Fruit fly (Drosophila melanogaster): ENCODE measurements around the gene GlcAT-S.

The GlcAT-S gene

dm6 chr2L:9598390-9598789, 17.9 kb upstream of the GlcAT-S start (continued):
- peak; percentile 75 for TF ChIP-seq fd96Cb (tag; optimal IDR thresholded peaks at IDR 0.05)
- no peak for TF ChIP-seq Nf-YC (tag; optimal IDR thresholded peaks at IDR 0.05)
- no peak for TF ChIP-seq abd-A (tag; optimal IDR thresholded peaks at IDR 0.05)
- no peak for TF ChIP-seq PHDP (tag; optimal IDR thresholded peaks at IDR 0.05)
- TF ChIP-seq Xbp1 (GFP tag; optimal IDR thresholded peaks at IDR 0.05): peak; percentile 54
- TF ChIP-seq CG3726 (GFP tag; IDR thresholded peaks at IDR 0.05): 0 out of 3 replicates have a peak, but pooled peaks have one; percentile 57
- no peak; the same call in 2 of the 3 replicates for TF ChIP-seq ase (GFP tag; IDR thresholded peaks at IDR 0.05)
- no peak for TF ChIP-seq CG9932 (GFP tag; IDR thresholded peaks at IDR 0.05)
- peak; percentile 76 for TF ChIP-seq nmo (GFP tag; optimal IDR thresholded peaks at IDR 0.05)
- TF ChIP-seq gsb-n (tag; optimal IDR thresholded peaks at IDR 0.05): peak; percentile 72
- TF ChIP-seq CG13424 (tag; optimal IDR thresholded peaks at IDR 0.05): peak; percentile 61
- TF ChIP-seq dmrt11E (tag; optimal IDR thresholded peaks at IDR 0.05): peak; percentile 92
- peak; percentile 86 for TF ChIP-seq CG15696 (tag; optimal IDR thresholded peaks at IDR 0.05)
- TF ChIP-seq usp (GFP tag; optimal IDR thresholded peaks at IDR 0.05): no peak
- peak; percentile 63; the same call in 3 of the 4 replicates for TF ChIP-seq Gug (GFP tag; IDR thresholded peaks at IDR 0.05)
- TF ChIP-seq HLH54F (GFP tag; optimal IDR thresholded peaks at IDR 0.05): no peak
- TF ChIP-seq C15 (GFP tag; IDR thresholded peaks at IDR 0.05): no peak
- no peak for TF ChIP-seq CG8089 (GFP tag; optimal IDR thresholded peaks at IDR 0.05)
- TF ChIP-seq crp (GFP tag; optimal IDR thresholded peaks at IDR 0.05): no peak
- peak; percentile 76 for TF ChIP-seq CG4424 (GFP tag; optimal IDR thresholded peaks at IDR 0.05)
- TF ChIP-seq Vsx1 (GFP tag; optimal IDR thresholded peaks at IDR 0.05): peak; percentile 29
- TF ChIP-seq CG1529 (GFP tag; optimal IDR thresholded peaks at IDR 0.05): peak; percentile 51
- TF ChIP-seq ken (GFP tag; IDR thresholded peaks at IDR 0.05): peak; percentile 69
- TF ChIP-seq CG2129 (GFP tag; IDR thresholded peaks at IDR 0.05; ENCODE audit: partially characterized antibody): no peak
- TF ChIP-seq fd102C (GFP tag; optimal IDR thresholded peaks at IDR 0.05): peak; percentile 75
- TF ChIP-seq Awh (GFP tag; IDR thresholded peaks at IDR 0.05): peak; percentile 67
- TF ChIP-seq fd3F (GFP tag; optimal IDR thresholded peaks at IDR 0.05): no peak
- TF ChIP-seq CG11085 (GFP tag; IDR thresholded peaks at IDR 0.05): no peak
- TF ChIP-seq CG11456 (GFP tag; IDR thresholded peaks at IDR 0.05): peak; percentile 70; the same call in 2 of the 3 replicates
- peak; percentile 78 for TF ChIP-seq CG1603 (tag; optimal IDR thresholded peaks at IDR 0.05)
- TF ChIP-seq pfk (GFP tag; optimal IDR thresholded peaks at IDR 0.05): no peak
- TF ChIP-seq salm (tag; optimal IDR thresholded peaks at IDR 0.05): peak; percentile 13
- peak; percentile 70 for TF ChIP-seq ssp (GFP tag; IDR thresholded peaks at IDR 0.05)
- no peak for TF ChIP-seq CG13123 (GFP tag; optimal IDR thresholded peaks at IDR 0.05)
- TF ChIP-seq CG32767 (GFP tag; IDR thresholded peaks at IDR 0.05): peak; percentile 83
- TF ChIP-seq H15 (GFP tag; IDR thresholded peaks at IDR 0.05): peak; percentile 59; the same call in 1 of the 3 replicates
- peak; percentile 68 for TF ChIP-seq CG10366 (GFP tag; IDR thresholded peaks at IDR 0.05)
- TF ChIP-seq ind (GFP tag; optimal IDR thresholded peaks at IDR 0.05): peak; percentile 10
- TF ChIP-seq cwo (GFP tag; optimal IDR thresholded peaks at IDR 0.05): peak; percentile 9
- TF ChIP-seq tap (tag; optimal IDR thresholded peaks at IDR 0.05): peak; percentile 41
- TF ChIP-seq ac (GFP tag; optimal IDR thresholded peaks at IDR 0.05): peak; percentile 65
- TF ChIP-seq CG43689 (GFP tag; IDR thresholded peaks at IDR 0.05): no peak
- peak; percentile 86 for TF ChIP-seq CG2712 (tag; optimal IDR thresholded peaks at IDR 0.05)
- peak; percentile 71 for TF ChIP-seq sim (GFP tag; IDR thresholded peaks at IDR 0.05)
- TF ChIP-seq Poxn (GFP tag; IDR thresholded peaks at IDR 0.05): no peak
- peak; percentile 88 for TF ChIP-seq otp (GFP tag; IDR thresholded peaks at IDR 0.05)
- TF ChIP-seq CG7786 (GFP tag; optimal IDR thresholded peaks at IDR 0.05): no peak
- peak; percentile 44 for TF ChIP-seq CG12219 (GFP tag; optimal IDR thresholded peaks at IDR 0.05)
- TF ChIP-seq shn (GFP tag; optimal IDR thresholded peaks at IDR 0.05): no peak
- no peak for TF ChIP-seq Dip3 (GFP tag; optimal IDR thresholded peaks at IDR 0.05)
- no peak for TF ChIP-seq aop (GFP tag; IDR thresholded peaks at IDR 0.05)

Data from whole organism, embryonic.